Worm (Caenorhabditis elegans): ENCODE results near the gene Y49E10.27.

DNA sequence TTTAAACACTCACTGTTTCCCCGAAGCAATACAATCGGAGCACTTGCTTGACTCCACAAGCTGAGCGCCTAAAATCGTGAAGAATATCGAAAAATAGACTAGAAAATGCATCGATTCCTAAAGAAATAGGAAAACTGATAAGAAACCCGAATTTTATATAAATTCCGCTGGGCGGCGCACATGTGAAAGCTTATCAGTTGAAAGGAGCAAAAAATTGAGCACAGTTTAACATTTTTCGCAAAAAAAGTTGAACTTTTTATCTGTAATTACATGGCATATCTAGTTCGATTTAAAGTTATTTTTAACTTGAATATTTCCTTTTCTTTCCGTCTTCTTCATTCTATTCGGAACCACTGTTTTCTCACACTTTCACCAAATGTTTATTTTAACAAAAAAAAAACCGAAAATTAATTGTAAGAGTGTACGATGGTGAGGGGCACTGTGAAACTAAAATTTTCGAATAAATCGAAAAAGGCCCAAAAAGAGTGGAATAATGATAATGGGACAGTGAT lies 11.8 kb downstream of the Y49E10.27 start, which contains the start of gene Y49E10.18:
- no peak for TF ChIP-seq elt-4 (tag; optimal IDR thresholded peaks at IDR 0.05)
- TF ChIP-seq nhr-11 (tag; optimal IDR thresholded peaks at IDR 0.05), result no peak
- no peak for TF ChIP-seq ceh-48 (tag; optimal IDR thresholded peaks at IDR 0.05)
- no peak for TF ChIP-seq che-1 (tag; optimal IDR thresholded peaks at IDR 0.05)
- TF ChIP-seq unc-3 (GFP tag; conservative IDR thresholded peaks at IDR 0.05), result no peak
- TF ChIP-seq unc-3 (tag; optimal IDR thresholded peaks at IDR 0.05), result no peak
- no peak for TF ChIP-seq nfya-1 (tag; optimal IDR thresholded peaks at IDR 0.05)
- no peak for TF ChIP-seq lin-11 (tag; optimal IDR thresholded peaks at IDR 0.05)
